Worm (Caenorhabditis elegans): Measurements from ENCODE around the gene ist-1.

Gene ist-1

ce11 chrX:7126348-7126747, at the start of gene ist-1:
Gene ist-1, plus strand, starts transcription at chrX:7126648.
- no peak for TF ChIP-seq scrt-1 (GFP tag; IDR thresholded peaks at IDR 0.05)
- no peak for TF ChIP-seq pes-1 (GFP tag; IDR thresholded peaks at IDR 0.05)
- no peak for TF ChIP-seq ceh-36 (tag; optimal IDR thresholded peaks at IDR 0.05)
- no peak for TF ChIP-seq tbx-11 (GFP tag; IDR thresholded peaks at IDR 0.05)
- no peak for TF ChIP-seq hmbx-1 (tag; optimal IDR thresholded peaks at IDR 0.05)
- TF ChIP-seq ama-1 (optimal IDR thresholded peaks at IDR 0.05), result no peak
- TF ChIP-seq tbx-37 (GFP tag; conservative IDR thresholded peaks at IDR 0.05), result no peak
- no peak for TF ChIP-seq B0310.2 (tag; optimal IDR thresholded peaks at IDR 0.05)
- no peak for TF ChIP-seq F13C5.2 (tag; optimal IDR thresholded peaks at IDR 0.05)
- no peak for TF ChIP-seq hnd-1 (tag; optimal IDR thresholded peaks at IDR 0.05)
- no peak for TF ChIP-seq aly-1 (tag; optimal IDR thresholded peaks at IDR 0.05)
- no peak for TF ChIP-seq ceh-13 (GFP tag; optimal IDR thresholded peaks at IDR 0.05)
- no peak for TF ChIP-seq tra-4 (tag; optimal IDR thresholded peaks at IDR 0.05)
- TF ChIP-seq flt-1 (GFP tag; IDR thresholded peaks at IDR 0.05), result no peak
- no peak for TF ChIP-seq hmg-4 (GFP tag; optimal IDR thresholded peaks at IDR 0.05)
- TF ChIP-seq sea-1 (GFP tag; conservative IDR thresholded peaks at IDR 0.05), result no peak
- TF ChIP-seq ets-7 (tag; optimal IDR thresholded peaks at IDR 0.05), result no peak

ce11 chrX:7085067-7085466, 41.4 kb upstream of the ist-1 start, which contains the start of gene Y1B5A.1:
Gene Y1B5A.1, plus strand, starts transcription at chrX:7085367.
- TF ChIP-seq aly-1 (tag; optimal IDR thresholded peaks at IDR 0.05), result no peak
- TF ChIP-seq hnd-1 (tag; optimal IDR thresholded peaks at IDR 0.05), result no peak

- TF ChIP-seq ceh-13 (GFP tag; optimal IDR thresholded peaks at IDR 0.05) (no peak), tbx-37 (GFP tag; conservative IDR thresholded peaks at IDR 0.05) (no peak), sea-1 (GFP tag; conservative IDR thresholded peaks at IDR 0.05) (no peak), pes-1 (GFP tag; IDR thresholded peaks at IDR 0.05) (no peak), hmbx-1 (tag; optimal IDR thresholded peaks at IDR 0.05) (no peak), ets-7 (tag; optimal IDR thresholded peaks at IDR 0.05) (no peak), tra-4 (tag; optimal IDR thresholded peaks at IDR 0.05) (no peak), ama-1 (optimal IDR thresholded peaks at IDR 0.05) (no peak), B0310.2 (tag; optimal IDR thresholded peaks at IDR 0.05) (no peak)
Measured at ce11 chrX:7085912-7086311, 40.5 kb upstream of the ist-1 start, which contains the start of gene C36B7.4. Gene C36B7.4, minus strand, starts transcription at chrX:7086012.

ce11 chrX:7096349-7096748, 30.1 kb upstream of the ist-1 start, which contains the start of gene C36B7.5:
Gene C36B7.5, minus strand, starts transcription at chrX:7096449.
- TF ChIP-seq ceh-13 (GFP tag; optimal IDR thresholded peaks at IDR 0.05), result no peak

- TF ChIP-seq tbx-11 (GFP tag; IDR thresholded peaks at IDR 0.05) (no peak), tra-4 (tag; optimal IDR thresholded peaks at IDR 0.05) (no peak), hmg-4 (GFP tag; optimal IDR thresholded peaks at IDR 0.05) (no peak), B0310.2 (tag; optimal IDR thresholded peaks at IDR 0.05) (no peak), scrt-1 (GFP tag; IDR thresholded peaks at IDR 0.05) (no peak), F13C5.2 (tag; optimal IDR thresholded peaks at IDR 0.05) (no peak), hnd-1 (tag; optimal IDR thresholded peaks at IDR 0.05) (no peak), ceh-36 (tag; optimal IDR thresholded peaks at IDR 0.05) (no peak), aly-1 (tag; optimal IDR thresholded peaks at IDR 0.05) (no peak), tbx-37 (GFP tag; conservative IDR thresholded peaks at IDR 0.05) (no peak), sea-1 (GFP tag; conservative IDR thresholded peaks at IDR 0.05) (no peak), flt-1 (GFP tag; IDR thresholded peaks at IDR 0.05) (no peak), pes-1 (GFP tag; IDR thresholded peaks at IDR 0.05) (no peak), hmbx-1 (tag; optimal IDR thresholded peaks at IDR 0.05) (no peak), ceh-13 (GFP tag; optimal IDR thresholded peaks at IDR 0.05) (no peak), ets-7 (tag; optimal IDR thresholded peaks at IDR 0.05) (no peak), ama-1 (optimal IDR thresholded peaks at IDR 0.05) (no peak)
Measured at ce11 chrX:7099049-7099448, 27.4 kb upstream of the ist-1 start.

ce11 chrX:7100290-7100689, 26.2 kb upstream of the ist-1 start, which contains the start of gene C36B7.6:
Gene C36B7.6, minus strand, starts transcription at chrX:7100338.
- TF ChIP-seq hmg-4 (GFP tag; optimal IDR thresholded peaks at IDR 0.05), result peak; percentile 16
- no peak for TF ChIP-seq ets-7 (tag; optimal IDR thresholded peaks at IDR 0.05)
- TF ChIP-seq aly-1 (tag; optimal IDR thresholded peaks at IDR 0.05), result peak; percentile 3

- TF ChIP-seq ceh-36 (tag; optimal IDR thresholded peaks at IDR 0.05), result no peak
- TF ChIP-seq hmbx-1 (tag; optimal IDR thresholded peaks at IDR 0.05), result no peak
- TF ChIP-seq scrt-1 (GFP tag; IDR thresholded peaks at IDR 0.05), result no peak
Measured at ce11 chrX:7101477-7101876, 25.0 kb upstream of the ist-1 start, which contains the start of gene C36B7.3. Gene C36B7.3, plus strand, starts transcription at chrX:7101777.

ce11 chrX:7106103-7106502, 20.3 kb upstream of the ist-1 start, which contains the start of gene C36B7.2:
Gene C36B7.2, plus strand, starts transcription at chrX:7106403.
- TF ChIP-seq ama-1 (optimal IDR thresholded peaks at IDR 0.05) (no peak), flt-1 (GFP tag; IDR thresholded peaks at IDR 0.05) (no peak), hnd-1 (tag; optimal IDR thresholded peaks at IDR 0.05) (no peak), tbx-37 (GFP tag; conservative IDR thresholded peaks at IDR 0.05) (no peak), ceh-13 (GFP tag; optimal IDR thresholded peaks at IDR 0.05) (no peak), ets-7 (tag; optimal IDR thresholded peaks at IDR 0.05) (no peak), pes-1 (GFP tag; IDR thresholded peaks at IDR 0.05) (no peak), sea-1 (GFP tag; conservative IDR thresholded peaks at IDR 0.05) (no peak), hmbx-1 (tag; optimal IDR thresholded peaks at IDR 0.05) (no peak)

ce11 chrX:7112589-7112988, 13.9 kb upstream of the ist-1 start, which contains the start of gene C36B7.1:
Gene C36B7.1, plus strand, starts transcription at chrX:7112889.
- TF ChIP-seq F13C5.2 (tag; optimal IDR thresholded peaks at IDR 0.05), result no peak
- no peak for TF ChIP-seq sea-1 (GFP tag; conservative IDR thresholded peaks at IDR 0.05)
- TF ChIP-seq tbx-37 (GFP tag; conservative IDR thresholded peaks at IDR 0.05), result no peak
- TF ChIP-seq hnd-1 (tag; optimal IDR thresholded peaks at IDR 0.05), result no peak
- TF ChIP-seq ceh-13 (GFP tag; optimal IDR thresholded peaks at IDR 0.05), result no peak
- TF ChIP-seq hmbx-1 (tag; optimal IDR thresholded peaks at IDR 0.05), result no peak
- TF ChIP-seq B0310.2 (tag; optimal IDR thresholded peaks at IDR 0.05), result no peak
- TF ChIP-seq tbx-11 (GFP tag; IDR thresholded peaks at IDR 0.05), result no peak
- no peak for TF ChIP-seq aly-1 (tag; optimal IDR thresholded peaks at IDR 0.05)
- no peak for TF ChIP-seq ceh-36 (tag; optimal IDR thresholded peaks at IDR 0.05)
- TF ChIP-seq flt-1 (GFP tag; IDR thresholded peaks at IDR 0.05), result no peak
- TF ChIP-seq pes-1 (GFP tag; IDR thresholded peaks at IDR 0.05), result no peak
